Fruit fly (Drosophila melanogaster) whole organism, embryonic: ENCODE measurements around the gene CG7065.

ENCODE experiments used
- C15 ChIP-seq: fragments of 200-800 bp; sonication (Bioruptor generic); IDR thresholded peaks from 3 replicates; pipeline ENCODE4 v1.3.6; 2022; ENCODE audit warnings: missing biosample characterization, missing genetic modification characterization
- CG11398 ChIP-seq: fragments of 200-800 bp; sonication (Bioruptor generic); optimal IDR thresholded peaks from 2 replicates; lab custom pipeline; 2016; ENCODE audit warnings: missing biosample characterization, missing genetic modification characterization
- CG11504 ChIP-seq: fragments of 200-800 bp; sonication (Bioruptor generic); optimal IDR thresholded peaks from 3 replicates; lab custom pipeline; 2019; ENCODE audit warnings: missing biosample characterization, mild to moderate bottlenecking, missing genetic modification characterization, moderate library complexity
- CG12104 ChIP-seq: fragments of 200-800 bp; sonication (Bioruptor generic); optimal IDR thresholded peaks from 3 replicates; lab custom pipeline; 2016; ENCODE audit warnings: missing biosample characterization, missing genetic modification characterization
- CG15514 ChIP-seq: fragments of 200-800 bp; sonication (Bioruptor generic); optimal IDR thresholded peaks from 3 replicates; lab custom pipeline; 2017; ENCODE audit warnings: missing biosample characterization, missing genetic modification characterization, mild to moderate bottlenecking, moderate library complexity, missing genetic modification reagents
- CG17328 ChIP-seq: fragments of 200-800 bp; sonication (Bioruptor generic); IDR thresholded peaks from 2 replicates; pipeline ENCODE4 v1.3.6; 2022; ENCODE audit warnings: missing biosample characterization, missing genetic modification characterization
- CG17912 ChIP-seq: fragments of 200-800 bp; sonication (Bioruptor generic); optimal IDR thresholded peaks from 2 replicates; lab custom pipeline; 2018; ENCODE audit warnings: missing biosample characterization, mild to moderate bottlenecking, missing genetic modification characterization
- CG2678 ChIP-seq: fragments of 200-800 bp; sonication (Bioruptor generic); optimal IDR thresholded peaks from 3 replicates; lab custom pipeline; 2019; ENCODE audit warnings: missing biosample characterization, mild to moderate bottlenecking, missing genetic modification characterization, moderate library complexity
- CG30431 ChIP-seq: fragments of 200-800 bp; sonication (Bioruptor generic); optimal IDR thresholded peaks from 2 replicates; lab custom pipeline; 2017; ENCODE audit warnings: missing biosample characterization, missing genetic modification characterization
- CG3407 ChIP-seq: fragments of 200-800 bp; sonication (Bioruptor generic); optimal IDR thresholded peaks from 2 replicates; lab custom pipeline; 2018; ENCODE audit warnings: missing biosample characterization, mild to moderate bottlenecking, missing genetic modification characterization
- CG4328 ChIP-seq: fragments of 200-800 bp; sonication (Bioruptor generic); optimal IDR thresholded peaks from 3 replicates; lab custom pipeline; 2017; ENCODE audit warnings: missing biosample characterization, missing genetic modification reagents, missing genetic modification characterization
- CG5953 ChIP-seq: fragments of 200-800 bp; sonication (Bioruptor generic); IDR thresholded peaks from 2 replicates; pipeline ENCODE4 v1.3.6; 2022; ENCODE audit warnings: missing biosample characterization, missing genetic modification characterization
- CG7745 ChIP-seq: fragments of 200-800 bp; sonication (Bioruptor generic); optimal IDR thresholded peaks from 2 replicates; lab custom pipeline; 2018; ENCODE audit warnings: missing biosample characterization, mild to moderate bottlenecking, missing genetic modification characterization, moderate library complexity
- CG7963 ChIP-seq: fragments of 200-800 bp; sonication (Bioruptor generic); IDR thresholded peaks from 3 replicates; pipeline ENCODE4 v1.3.6; 2022; ENCODE audit warnings: missing biosample characterization, missing genetic modification characterization; ENCODE audit not compliant: partially characterized antibody
- CG8765 ChIP-seq: fragments of 200-800 bp; sonication (Bioruptor generic); IDR thresholded peaks from 2 replicates; pipeline ENCODE4 v1.3.6; 2022; ENCODE audit warnings: missing biosample characterization, missing genetic modification characterization
- CG9437 ChIP-seq: fragments of 200-800 bp; sonication (Bioruptor generic); optimal IDR thresholded peaks from 2 replicates; lab custom pipeline; 2018; ENCODE audit warnings: missing biosample characterization, mild to moderate bottlenecking, missing genetic modification characterization
- CG9797 ChIP-seq: fragments of 200-800 bp; sonication (Bioruptor generic); optimal IDR thresholded peaks from 3 replicates; lab custom pipeline; 2018; ENCODE audit warnings: missing biosample characterization, mild to moderate bottlenecking, missing genetic modification characterization
- Doc2 ChIP-seq: fragments of 200-800 bp; sonication (Bioruptor generic); IDR thresholded peaks from 2 replicates; pipeline ENCODE4 v1.3.6; 2022; ENCODE audit warnings: missing biosample characterization, missing genetic modification characterization
- E2f1 ChIP-seq: fragments of 200-800 bp; sonication (Bioruptor generic); IDR thresholded peaks from 2 replicates; pipeline ENCODE4 v1.3.6; 2022; ENCODE audit warnings: missing biosample characterization, missing genetic modification characterization
- Eip74EF ChIP-seq, 2 experiments: fragments of 200-800 bp in 1 of 2; fragments of >200 bp in 1 of 2; sonication (Bioruptor generic) in 1 of 2; optimal IDR thresholded peaks; 2 replicates each; lab custom pipeline; 2017 to 2019; ENCODE audit warnings: missing biosample characterization in 2 of 2, missing genetic modification characterization in 2 of 2, mild to moderate bottlenecking in 1 of 2, moderate library complexity in 1 of 2
- Fer3 ChIP-seq: fragments of 200-800 bp; sonication (Bioruptor generic); optimal IDR thresholded peaks from 2 replicates; lab custom pipeline; 2018; ENCODE audit warnings: missing biosample characterization, mild to moderate bottlenecking, missing genetic modification characterization, moderate library complexity
- Gsc ChIP-seq: fragments of 200-800 bp; sonication (Bioruptor generic); IDR thresholded peaks from 2 replicates; pipeline ENCODE4 v1.3.6; 2022; ENCODE audit warnings: missing biosample characterization, missing genetic modification characterization
- HHEX ChIP-seq: fragments of 200-800 bp; sonication (Bioruptor generic); optimal IDR thresholded peaks from 3 replicates; lab custom pipeline; 2017; ENCODE audit warnings: missing biosample characterization, mild to moderate bottlenecking, missing genetic modification characterization, missing genetic modification reagents
- Oaz ChIP-seq: fragments of 200-800 bp; sonication (Bioruptor generic); IDR thresholded peaks from 2 replicates; pipeline ENCODE4 v1.3.6; 2022; ENCODE audit warnings: missing biosample characterization, missing genetic modification characterization
- Rfx ChIP-seq: fragments of 200-800 bp; sonication (Bioruptor generic); IDR thresholded peaks from 2 replicates; pipeline ENCODE4 v1.3.6; 2022; ENCODE audit warnings: missing biosample characterization, missing genetic modification characterization
- Scr ChIP-seq: fragments of 200-800 bp; sonication (Bioruptor generic); IDR thresholded peaks from 2 replicates; pipeline ENCODE4 v1.3.6; 2022; ENCODE audit warnings: missing biosample characterization, missing genetic modification characterization; ENCODE audit not compliant: partially characterized antibody
- TFAM ChIP-seq: fragments of 200-800 bp; sonication (Bioruptor generic); optimal IDR thresholded peaks from 2 replicates; lab custom pipeline; 2017; ENCODE audit warnings: missing biosample characterization, missing genetic modification characterization, inconsistent platforms
- dati ChIP-seq: fragments of 200-800 bp; sonication (Bioruptor generic); IDR thresholded peaks from 2 replicates; pipeline ENCODE4 v1.3.6; 2022; ENCODE audit warnings: missing biosample characterization, missing genetic modification characterization
- fd3F ChIP-seq: fragments of 200-800 bp; sonication (Bioruptor generic); optimal IDR thresholded peaks from 2 replicates; lab custom pipeline; 2018; ENCODE audit warnings: missing biosample characterization, mild to moderate bottlenecking, missing genetic modification characterization, moderate library complexity
- ftz-f1 ChIP-seq: fragments of 200-800 bp; sonication (Bioruptor generic); optimal IDR thresholded peaks from 2 replicates; lab custom pipeline; 2016; ENCODE audit warnings: missing biosample characterization, missing genetic modification characterization
- gfzf ChIP-seq: fragments of 200-800 bp; sonication (Bioruptor generic); optimal IDR thresholded peaks from 2 replicates; lab custom pipeline; 2016; ENCODE audit warnings: missing biosample characterization, mild to moderate bottlenecking, missing genetic modification characterization, moderate library complexity
- grn ChIP-seq: fragments of 200-800 bp; sonication (Bioruptor generic); optimal IDR thresholded peaks from 3 replicates; lab custom pipeline; 2017; ENCODE audit warnings: missing biosample characterization, missing genetic modification characterization
- hkb ChIP-seq, 2 experiments: fragments of 200-800 bp in 1 of 2; fragments of >200 bp in 1 of 2; sonication (Bioruptor generic) in 1 of 2; IDR thresholded peaks in 1 of 2; optimal IDR thresholded peaks in 1 of 2; 2 replicates each; pipeline versions ENCODE4 v1.3.6 to Lab custom; 2017 to 2022; ENCODE audit warnings: missing biosample characterization in 1 of 2, missing genetic modification characterization in 1 of 2
- insv ChIP-seq, 2 experiments: fragments of 200-800 bp; sonication (Bioruptor generic); optimal IDR thresholded peaks; 3 replicates each; lab custom pipeline; 2016 to 2018; ENCODE audit warnings: missing biosample characterization in 2 of 2, missing genetic modification characterization in 2 of 2
- lmd ChIP-seq: fragments of 200-800 bp; sonication (Bioruptor generic); IDR thresholded peaks from 2 replicates; pipeline ENCODE4 v1.3.6; 2022; ENCODE audit warnings: missing biosample characterization, missing genetic modification characterization
- mam ChIP-seq: fragments of 200-800 bp; sonication (Bioruptor generic); optimal IDR thresholded peaks from 3 replicates; lab custom pipeline; 2016; ENCODE audit warnings: missing biosample characterization, missing genetic modification characterization
- org-1 ChIP-seq: fragments of 200-800 bp; sonication (Bioruptor generic); optimal IDR thresholded peaks from 2 replicates; lab custom pipeline; 2017; ENCODE audit warnings: missing biosample characterization, missing genetic modification characterization
- pfk ChIP-seq: fragments of 200-800 bp; sonication (Bioruptor generic); optimal IDR thresholded peaks from 2 replicates; lab custom pipeline; 2018; ENCODE audit warnings: missing biosample characterization, mild to moderate bottlenecking, missing genetic modification characterization, moderate library complexity
- pros ChIP-seq: fragments of 200-800 bp; sonication (Bioruptor generic); optimal IDR thresholded peaks from 3 replicates; lab custom pipeline; 2019; ENCODE audit warnings: missing biosample characterization, mild to moderate bottlenecking, missing genetic modification characterization, moderate library complexity
- vnd ChIP-seq: fragments of 200-800 bp; sonication (Bioruptor generic); IDR thresholded peaks from 3 replicates; pipeline ENCODE4 v1.3.6; 2022; ENCODE audit warnings: missing biosample characterization, missing genetic modification characterization; ENCODE audit not compliant: partially characterized antibody
- z ChIP-seq: fragments of 200-800 bp; sonication (Bioruptor generic); IDR thresholded peaks from 3 replicates; pipeline ENCODE4 v1.3.6; 2022; ENCODE audit warnings: missing biosample characterization, missing genetic modification characterization

CG7065 gene

DNA sequence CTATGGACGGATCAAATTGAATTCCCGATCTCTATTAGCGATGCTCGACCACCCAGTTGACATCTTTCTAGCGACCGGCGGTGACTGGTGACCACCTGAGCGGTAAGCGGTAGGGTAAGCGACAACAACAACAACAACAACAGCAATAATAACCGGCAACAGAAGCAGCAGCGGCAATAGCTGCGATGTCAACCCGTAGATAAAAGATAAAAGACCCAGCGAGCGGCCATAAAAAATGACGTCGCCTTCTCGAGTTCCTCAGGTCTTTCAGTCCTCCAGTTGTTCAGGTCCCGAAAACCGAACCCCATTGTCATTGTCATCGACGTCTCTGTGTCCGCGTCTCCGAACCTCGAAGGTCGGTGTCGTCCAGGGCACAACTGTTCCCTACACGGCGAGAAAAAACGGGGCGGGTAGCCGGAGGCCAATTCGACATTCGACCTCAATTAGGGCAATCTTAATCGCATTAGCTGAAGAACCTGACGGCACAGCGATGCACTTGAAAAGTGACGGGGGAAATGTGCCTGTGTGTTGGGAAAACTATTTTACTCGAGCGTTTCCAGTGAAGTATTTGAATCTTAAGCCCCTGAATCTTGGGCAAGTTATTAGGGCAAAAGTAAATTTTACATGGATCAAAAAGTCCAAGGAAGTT is 9.6 kb upstream of the CG7065 start (continued):
- TF ChIP-seq vnd (GFP tag; lab: Robert Waterston, UW) (no peak), CG9437 (GFP tag; lab: Kevin White, UChicago) (no peak), CG8765 (GFP tag; lab: Robert Waterston, UW) (no peak), Rfx (GFP tag; lab: Robert Waterston, UW) (no peak), grn (GFP tag; lab: Kevin White, UChicago) (peak; percentile 90), pros (GFP tag; lab: Kevin White, UChicago) (peak; percentile 29), TFAM (GFP tag; lab: Kevin White, UChicago) (no peak), dati (GFP tag; lab: Robert Waterston, UW) (no peak), Fer3 (tag; lab: Kevin White, UChicago) (no peak), CG12104 (GFP tag; lab: Kevin White, UChicago) (no peak), mam (GFP tag; lab: Kevin White, UChicago) (no peak), CG7745 (tag; lab: Kevin White, UChicago) (no peak), lmd (GFP tag; lab: Robert Waterston, UW) (no peak), CG11504 (tag; lab: Kevin White, UChicago) (no peak), E2f1 (no peak), CG30431 (no peak), CG5953 (GFP tag; lab: Robert Waterston, UW) (no peak), org-1 (no peak), pfk (GFP tag; lab: Kevin White, UChicago) (no peak), gfzf (GFP tag; lab: Kevin White, UChicago) (no peak), Scr (GFP tag; lab: Robert Waterston, UW) (no peak), C15 (no peak), Doc2 (GFP tag; lab: Robert Waterston, UW) (no peak), CG2678 (no peak), fd3F (GFP tag; lab: Kevin White, UChicago) (no peak), CG3407 (GFP tag; lab: Kevin White, UChicago) (no peak), Oaz (GFP tag; lab: Robert Waterston, UW) (no peak), CG17328 (GFP tag; lab: Robert Waterston, UW) (no peak), CG4328 (GFP tag; lab: Kevin White, UChicago) (no peak), Eip74EF (GFP tag; optimal IDR thresholded peaks at IDR 0.05; lab: Kevin White, UChicago) (no peak), CG7963 (no peak), insv (GFP tag; optimal IDR thresholded peaks at IDR 0.05; lab: Kevin White, UChicago) (peak in 1 of 2 experiments; percentile 14), z (GFP tag; lab: Robert Waterston, UW) (no peak), HHEX (GFP tag; lab: Kevin White, UChicago) (no peak), Gsc (GFP tag; lab: Robert Waterston, UW) (no peak), CG9797 (GFP tag; lab: Kevin White, UChicago) (no peak), CG11398 (GFP tag; lab: Kevin White, UChicago) (no peak), CG17912 (no peak), hkb (optimal IDR thresholded peaks at IDR 0.05; lab: Kevin White, UChicago) (no peak), hkb (GFP tag; IDR thresholded peaks at IDR 0.05; lab: Robert Waterston, UW) (no peak), CG15514 (GFP tag; lab: Kevin White, UChicago) (no peak), ftz-f1 (no peak)
